Fruit fly (Drosophila melanogaster) S2 (cell line): ENCODE data around the gene CG44475.

ENCODE experiments used
- CG8478 ChIP-seq: fragments of >200 bp; optimal IDR thresholded peaks from 2 replicates; lab custom pipeline; 2018
- CTCF ChIP-seq, 2 experiments: fragments of >200 bp; optimal IDR thresholded peaks; 2 replicates each; lab custom pipeline; 2018

- TF ChIP-seq CG8478 (lab: Kevin White, UChicago) (no peak), CTCF (optimal IDR thresholded peaks at IDR 0.05; lab: Kevin White, UChicago) (no peak)
Measured at dm6 chr2L:15916588-15916987, 33.6 kb upstream of the CG44475 start, which contains the start of gene CG13244.
